Worm (Caenorhabditis elegans): Measurements from ENCODE around the gene lron-10.
A peak's percentile ranks its signal among the peaks of the same experiment; 100 is the strongest.

- TF ChIP-seq W03F9.2 (tag; optimal IDR thresholded peaks at IDR 0.05) = peak; percentile 5
- peak; percentile 45 for TF ChIP-seq him-1 (tag; optimal IDR thresholded peaks at IDR 0.05)
- peak; percentile 21 for TF ChIP-seq dao-5 (tag; optimal IDR thresholded peaks at IDR 0.05)
These were observed 3.4 kb upstream of the lron-10 start for ce11 chrIII:10624564-10624963.

Measured in whole organism, L4/young adult.